Worm (Caenorhabditis elegans) whole organism, late embryonic: Measurements from ENCODE around the gene pitr-4.

ENCODE experiments used
- ceh-34 ChIP-seq: sonication (generic microtip); optimal IDR thresholded peaks from 2 replicates; lab custom pipeline; 2016; ENCODE audit warnings: mild to moderate bottlenecking, missing genetic modification characterization, missing compliant biosample characterization
- hlh-15 ChIP-seq: sonication (generic microtip); optimal IDR thresholded peaks from 2 replicates; lab custom pipeline; 2016; ENCODE audit warnings: missing genetic modification characterization, missing compliant biosample characterization
- nhr-11 ChIP-seq: fragments of 150-350 bp; optimal IDR thresholded peaks from 2 replicates; lab custom pipeline; 2014; ENCODE audit warnings: missing biosample characterization, missing genetic modification characterization
- pag-3 ChIP-seq: sonication (generic microtip); optimal IDR thresholded peaks from 2 replicates; lab custom pipeline; 2016; ENCODE audit warnings: missing compliant biosample characterization, missing genetic modification characterization, borderline replicate concordance
- pqm-1 ChIP-seq: sonication (generic microtip); optimal IDR thresholded peaks from 2 replicates; lab custom pipeline; 2016; ENCODE audit warnings: missing genetic modification characterization, missing compliant biosample characterization
- ref-2 ChIP-seq: sonication (generic microtip); optimal IDR thresholded peaks from 2 replicates; lab custom pipeline; 2016; ENCODE audit warnings: missing genetic modification characterization, missing compliant biosample characterization

- no peak for TF ChIP-seq ref-2 (tag; lab: Kevin White, UChicago)
- no peak for TF ChIP-seq pqm-1 (tag; lab: Kevin White, UChicago)
- TF ChIP-seq pag-3 (tag; lab: Kevin White, UChicago), result no peak
- TF ChIP-seq hlh-15 (tag; lab: Kevin White, UChicago), result no peak
- no peak for TF ChIP-seq ceh-34 (tag; lab: Kevin White, UChicago)
- no peak for TF ChIP-seq nhr-11
These were observed 40.0 kb downstream of the pitr-4 start for ce11 chrV:9621437-9621836.
